Fruit fly (Drosophila melanogaster): ENCODE data around the gene chm.
A peak's percentile ranks its signal among the peaks of the same experiment; 100 is the strongest.

- TF ChIP-seq CG10631 (GFP tag; optimal IDR thresholded peaks at IDR 0.05), result peak; percentile 21
- TF ChIP-seq Lpt (GFP tag; optimal IDR thresholded peaks at IDR 0.05), result no peak
- TF ChIP-seq pdm3 (GFP tag; optimal IDR thresholded peaks at IDR 0.05), result no peak
- TF ChIP-seq fd59A (GFP tag; optimal IDR thresholded peaks at IDR 0.05), result no peak
- peak; percentile 54 for TF ChIP-seq CG16779 (tag; optimal IDR thresholded peaks at IDR 0.05)
- no peak for TF ChIP-seq Blimp-1 (GFP tag; optimal IDR thresholded peaks at IDR 0.05)
- peak; percentile 36 for TF ChIP-seq CG6854 (GFP tag; optimal IDR thresholded peaks at IDR 0.05)
- peak; percentile 23 for TF ChIP-seq Sox102F (GFP tag; optimal IDR thresholded peaks at IDR 0.05)
- peak; percentile 57 for TF ChIP-seq esn (GFP tag; optimal IDR thresholded peaks at IDR 0.05)
These were observed 22.6 kb downstream of the chm start for dm6 chr2L:7434737-7435356.
